Fruit fly (Drosophila melanogaster) whole organism, embryonic: Measurements from ENCODE around the gene CG42258.
A peak's percentile ranks its signal among the peaks of the same experiment; 100 is the strongest.

Source experiments
- C15 ChIP-seq: fragments of 200-800 bp; sonication (Bioruptor generic); IDR thresholded peaks from 3 replicates; pipeline ENCODE4 v1.3.6; 2022; ENCODE audit warnings: missing biosample characterization, missing genetic modification characterization
- CG12104 ChIP-seq: fragments of 200-800 bp; sonication (Bioruptor generic); optimal IDR thresholded peaks from 3 replicates; lab custom pipeline; 2016; ENCODE audit warnings: missing biosample characterization, missing genetic modification characterization
- CG1602 ChIP-seq: fragments of 200-800 bp; sonication (Bioruptor generic); optimal IDR thresholded peaks from 3 replicates; lab custom pipeline; 2016; ENCODE audit warnings: missing biosample characterization, missing genetic modification characterization
- CG1603 ChIP-seq: fragments of 200-800 bp; sonication (Bioruptor generic); optimal IDR thresholded peaks from 2 replicates; lab custom pipeline; 2019; ENCODE audit warnings: missing biosample characterization, mild to moderate bottlenecking, missing genetic modification characterization, moderate library complexity
- CG17361 ChIP-seq: fragments of 200-800 bp; sonication (Bioruptor generic); IDR thresholded peaks from 3 replicates; pipeline ENCODE4 v1.3.6; 2022; ENCODE audit warnings: missing biosample characterization, missing genetic modification characterization
- CG1792 ChIP-seq: fragments of 200-800 bp; sonication (Bioruptor generic); optimal IDR thresholded peaks from 2 replicates; lab custom pipeline; 2016; ENCODE audit warnings: missing biosample characterization, missing genetic modification characterization
- CG18011 ChIP-seq: fragments of 200-800 bp; sonication (Bioruptor generic); optimal IDR thresholded peaks from 2 replicates; lab custom pipeline; 2017; ENCODE audit warnings: missing biosample characterization, missing genetic modification characterization, mild to moderate bottlenecking, moderate library complexity, missing genotype
- CG18764 ChIP-seq: fragments of 200-800 bp; sonication (Bioruptor generic); optimal IDR thresholded peaks from 3 replicates; lab custom pipeline; 2016; ENCODE audit warnings: missing biosample characterization, missing genetic modification characterization
- CG30020 ChIP-seq: fragments of 200-800 bp; optimal IDR thresholded peaks from 2 replicates; lab custom pipeline; 2019; ENCODE audit warnings: missing biosample characterization, mild to moderate bottlenecking, missing genetic modification characterization, moderate library complexity
- CG31224 ChIP-seq: fragments of 200-800 bp; sonication (Bioruptor generic); IDR thresholded peaks from 2 replicates; pipeline ENCODE4 v1.3.6; 2022; ENCODE audit warnings: missing biosample characterization, missing genetic modification characterization
- CG31441 ChIP-seq: fragments of 200-800 bp; sonication (Bioruptor generic); IDR thresholded peaks from 2 replicates; pipeline ENCODE4 v1.3.6; 2022; ENCODE audit warnings: missing biosample characterization, missing genetic modification characterization
- CG3838 ChIP-seq: fragments of 200-800 bp; sonication (Bioruptor generic); optimal IDR thresholded peaks from 3 replicates; lab custom pipeline; 2016; ENCODE audit warnings: missing biosample characterization, missing genetic modification characterization
- CG3995 ChIP-seq: fragments of 200-800 bp; sonication (Bioruptor generic); optimal IDR thresholded peaks from 3 replicates; lab custom pipeline; 2016; ENCODE audit warnings: missing biosample characterization, missing genetic modification characterization
- CG4424 ChIP-seq: fragments of 200-800 bp; sonication (Bioruptor generic); optimal IDR thresholded peaks from 3 replicates; lab custom pipeline; 2016; ENCODE audit warnings: missing biosample characterization, missing genetic modification characterization
- CG4820 ChIP-seq: fragments of 200-800 bp; sonication (Bioruptor generic); optimal IDR thresholded peaks from 3 replicates; lab custom pipeline; 2016; ENCODE audit warnings: missing biosample characterization, missing genetic modification characterization
- CG5245 ChIP-seq: fragments of 200-800 bp; sonication (Bioruptor generic); optimal IDR thresholded peaks from 3 replicates; lab custom pipeline; 2016; ENCODE audit warnings: missing biosample characterization, missing genetic modification characterization
- CG5953 ChIP-seq: fragments of 200-800 bp; sonication (Bioruptor generic); IDR thresholded peaks from 2 replicates; pipeline ENCODE4 v1.3.6; 2022; ENCODE audit warnings: missing biosample characterization, missing genetic modification characterization
- CG7928 ChIP-seq: fragments of 200-800 bp; sonication (Bioruptor generic); optimal IDR thresholded peaks from 2 replicates; lab custom pipeline; 2017; ENCODE audit warnings: missing biosample characterization, mild to moderate bottlenecking, missing genetic modification characterization
- CG8478 ChIP-seq: fragments of >200 bp; optimal IDR thresholded peaks from 2 replicates; lab custom pipeline; 2018
- CHES-1-like ChIP-seq: fragments of 200-800 bp; sonication (Bioruptor generic); optimal IDR thresholded peaks from 2 replicates; lab custom pipeline; 2016; ENCODE audit warnings: missing biosample characterization, missing genetic modification characterization
- CrebB ChIP-seq: fragments of 200-800 bp; sonication (Bioruptor generic); optimal IDR thresholded peaks from 3 replicates; lab custom pipeline; 2018; ENCODE audit warnings: missing biosample characterization, mild to moderate bottlenecking, missing genetic modification characterization
- Doc2 ChIP-seq: fragments of 200-800 bp; sonication (Bioruptor generic); IDR thresholded peaks from 2 replicates; pipeline ENCODE4 v1.3.6; 2022; ENCODE audit warnings: missing biosample characterization, missing genetic modification characterization
- E2f1 ChIP-seq: fragments of 200-800 bp; sonication (Bioruptor generic); IDR thresholded peaks from 2 replicates; pipeline ENCODE4 v1.3.6; 2022; ENCODE audit warnings: missing biosample characterization, missing genetic modification characterization
- Eip74EF ChIP-seq, 2 experiments: fragments of 200-800 bp in 1 of 2; fragments of >200 bp in 1 of 2; sonication (Bioruptor generic) in 1 of 2; optimal IDR thresholded peaks; 2 replicates each; lab custom pipeline; 2017 to 2019; ENCODE audit warnings: missing biosample characterization in 2 of 2, missing genetic modification characterization in 2 of 2, mild to moderate bottlenecking in 1 of 2, moderate library complexity in 1 of 2
- Fer1 ChIP-seq: fragments of 200-800 bp; sonication (Bioruptor generic); optimal IDR thresholded peaks from 2 replicates; lab custom pipeline; 2017; ENCODE audit warnings: missing biosample characterization, mild to moderate bottlenecking, missing genetic modification characterization
- GATAe ChIP-seq: fragments of 200-800 bp; sonication (Bioruptor generic); conservative IDR thresholded peaks from 2 replicates; pipeline ENCODE4 v1.3.6; 2022; ENCODE audit warnings: missing biosample characterization, missing genetic modification characterization
- Hmr ChIP-seq: fragments of 200-800 bp; sonication (Bioruptor generic); optimal IDR thresholded peaks from 3 replicates; lab custom pipeline; 2017; ENCODE audit warnings: mild to moderate bottlenecking, missing biosample characterization, missing genetic modification reagents, missing genetic modification characterization
- Hr51 ChIP-seq, 2 experiments: fragments of 200-800 bp; sonication (Bioruptor generic); optimal IDR thresholded peaks; 2 replicates in 1 of 2; 3 replicates in 1 of 2; lab custom pipeline; 2016 to 2018; ENCODE audit warnings: missing biosample characterization in 2 of 2, missing genetic modification characterization in 2 of 2, mild to moderate bottlenecking in 1 of 2, moderate library complexity in 1 of 2
- Mad ChIP-seq: fragments of 200-800 bp; sonication (Bioruptor generic); optimal IDR thresholded peaks from 2 replicates; lab custom pipeline; 2016; ENCODE audit warnings: missing biosample characterization, missing genetic modification characterization
- Meics ChIP-seq: fragments of 200-800 bp; sonication (Bioruptor generic); optimal IDR thresholded peaks from 2 replicates; lab custom pipeline; 2017; ENCODE audit warnings: missing biosample characterization, mild to moderate bottlenecking, missing genetic modification characterization
- Usf ChIP-seq: fragments of 200-800 bp; sonication (Bioruptor generic); optimal IDR thresholded peaks from 2 replicates; lab custom pipeline; 2017; ENCODE audit warnings: missing genotype, missing biosample characterization, missing genetic modification characterization
- ap ChIP-seq: fragments of 200-800 bp; sonication (Bioruptor generic); IDR thresholded peaks from 2 replicates; pipeline ENCODE4 v1.3.6; 2022; ENCODE audit warnings: missing biosample characterization, missing genetic modification characterization
- ash1 ChIP-seq: fragments of 200-800 bp; sonication (Bioruptor generic); optimal IDR thresholded peaks from 2 replicates; lab custom pipeline; 2018; ENCODE audit warnings: missing biosample characterization, mild to moderate bottlenecking, missing genetic modification characterization
- bab2 ChIP-seq: fragments of 200-800 bp; sonication (Bioruptor generic); optimal IDR thresholded peaks from 2 replicates; lab custom pipeline; 2016; ENCODE audit warnings: missing biosample characterization, missing genetic modification characterization
- bsh ChIP-seq, 2 experiments: fragments of 200-800 bp; sonication (Bioruptor generic); optimal IDR thresholded peaks; 2 replicates each; lab custom pipeline; 2017 to 2018; ENCODE audit warnings: mild to moderate bottlenecking in 2 of 2, missing biosample characterization in 2 of 2, missing genetic modification characterization in 2 of 2, moderate library complexity in 1 of 2
- cas ChIP-seq: fragments of 200-800 bp; sonication (Bioruptor generic); IDR thresholded peaks from 2 replicates; pipeline ENCODE4 v1.3.6; 2022; ENCODE audit warnings: missing biosample characterization, missing genetic modification characterization
- chm ChIP-seq: fragments of 200-800 bp; sonication (Bioruptor generic); IDR thresholded peaks from 2 replicates; pipeline ENCODE4 v1.3.6; 2022; ENCODE audit warnings: missing biosample characterization, missing genetic modification characterization
- croc ChIP-seq: fragments of 200-800 bp; sonication (Bioruptor generic); conservative IDR thresholded peaks from 3 replicates; pipeline ENCODE4 v1.3.6; 2022; ENCODE audit warnings: missing biosample characterization, missing genetic modification characterization
- cwo ChIP-seq: fragments of 200-800 bp; sonication (Bioruptor generic); optimal IDR thresholded peaks from 3 replicates; lab custom pipeline; 2017; ENCODE audit warnings: missing biosample characterization, missing genetic modification characterization, mild to moderate bottlenecking, moderate library complexity, missing genetic modification reagents
- dati ChIP-seq: fragments of 200-800 bp; sonication (Bioruptor generic); IDR thresholded peaks from 2 replicates; pipeline ENCODE4 v1.3.6; 2022; ENCODE audit warnings: missing biosample characterization, missing genetic modification characterization
- disco-r ChIP-seq: fragments of 200-800 bp; sonication (Bioruptor generic); optimal IDR thresholded peaks from 2 replicates; lab custom pipeline; 2016; ENCODE audit warnings: missing biosample characterization, missing genetic modification characterization
- gcm2 ChIP-seq: fragments of 200-800 bp; sonication (Bioruptor generic); optimal IDR thresholded peaks from 2 replicates; lab custom pipeline; 2016; ENCODE audit warnings: missing biosample characterization, missing genetic modification characterization
- lbe ChIP-seq: fragments of 200-800 bp; sonication (Bioruptor generic); optimal IDR thresholded peaks from 2 replicates; lab custom pipeline; 2016; ENCODE audit warnings: missing biosample characterization, mild to moderate bottlenecking, missing genetic modification characterization
- maf-S ChIP-seq: fragments of 200-800 bp; sonication (Bioruptor generic); optimal IDR thresholded peaks from 2 replicates; lab custom pipeline; 2016; ENCODE audit warnings: missing biosample characterization, missing genetic modification characterization
- nom ChIP-seq: fragments of 200-800 bp; sonication (Bioruptor generic); optimal IDR thresholded peaks from 2 replicates; lab custom pipeline; 2017; ENCODE audit warnings: missing biosample characterization, missing genetic modification characterization, mild to moderate bottlenecking, moderate library complexity, missing genetic modification reagents
- pum ChIP-seq: fragments of 200-800 bp; sonication (Bioruptor generic); optimal IDR thresholded peaks from 2 replicates; lab custom pipeline; 2016; ENCODE audit warnings: missing biosample characterization, missing genetic modification characterization
- schlank ChIP-seq: fragments of 200-800 bp; sonication (Bioruptor generic); optimal IDR thresholded peaks from 2 replicates; lab custom pipeline; 2018; ENCODE audit warnings: missing biosample characterization, mild to moderate bottlenecking, missing genetic modification characterization
- seq ChIP-seq: fragments of 200-800 bp; sonication (Bioruptor generic); IDR thresholded peaks from 2 replicates; pipeline ENCODE4 v1.3.6; 2022; ENCODE audit warnings: missing biosample characterization, missing genetic modification characterization
- tgo ChIP-seq: fragments of 200-800 bp; sonication (Bioruptor generic); IDR thresholded peaks from 3 replicates; pipeline ENCODE4 v1.3.6; 2022; ENCODE audit warnings: missing biosample characterization, missing genetic modification characterization
- tx ChIP-seq: fragments of 200-800 bp; sonication (Bioruptor generic); optimal IDR thresholded peaks from 2 replicates; lab custom pipeline; 2016; ENCODE audit warnings: missing biosample characterization, missing genetic modification characterization
- unpg ChIP-seq: fragments of 200-800 bp; sonication (Bioruptor generic); optimal IDR thresholded peaks from 3 replicates; lab custom pipeline; 2018; ENCODE audit warnings: missing biosample characterization, mild to moderate bottlenecking, missing genetic modification characterization, moderate library complexity
- usp ChIP-seq: fragments of >200 bp; optimal IDR thresholded peaks from 2 replicates; lab custom pipeline; 2017; ENCODE audit warnings: missing biosample characterization, missing genetic modification characterization

The CG42258 gene

dm6 chrX:12469778-12470177, 6.5 kb downstream of the CG42258 start (continued):
- TF ChIP-seq CG18011 = no peak
- peak; percentile 46; the same call in 1 of the 3 replicates for TF ChIP-seq tgo (GFP tag; lab: Robert Waterston, UW)
- TF ChIP-seq CG8478 (lab: Kevin White, UChicago) = no peak
- TF ChIP-seq nom = no peak
- TF ChIP-seq Hr51 (GFP tag; optimal IDR thresholded peaks at IDR 0.05; lab: Kevin White, UChicago) = peak; percentile 40 to 73
- TF ChIP-seq bsh (GFP tag; optimal IDR thresholded peaks at IDR 0.05; lab: Kevin White, UChicago) = peak in 1 of 2 experiments; percentile 60
- TF ChIP-seq bab2 (GFP tag; lab: Kevin White, UChicago) = peak; percentile 38
- peak; percentile 51 for TF ChIP-seq unpg (GFP tag; lab: Kevin White, UChicago)
- 0 out of 2 replicates have a peak, but pooled peaks have one; percentile 8 for TF ChIP-seq CG31224 (GFP tag; lab: Robert Waterston, UW)
- TF ChIP-seq Usf (GFP tag; lab: Kevin White, UChicago) = peak; percentile 15
- TF ChIP-seq Meics (GFP tag; lab: Kevin White, UChicago) = peak; percentile 80
- peak; percentile 41 for TF ChIP-seq pum
- peak; percentile 51 for TF ChIP-seq CG4424 (GFP tag; lab: Kevin White, UChicago)
- peak; percentile 56 for TF ChIP-seq seq (GFP tag; lab: Robert Waterston, UW)
- peak; percentile 15 for TF ChIP-seq CG5245 (GFP tag; lab: Kevin White, UChicago)
- no peak for TF ChIP-seq Eip74EF (GFP tag; optimal IDR thresholded peaks at IDR 0.05; lab: Kevin White, UChicago)
- TF ChIP-seq CG4820 (GFP tag; lab: Kevin White, UChicago) = peak; percentile 51
- TF ChIP-seq disco-r = no peak
- TF ChIP-seq E2f1 (GFP tag; lab: Robert Waterston, UW) = 0 out of 2 replicates have a peak, but pooled peaks have one; percentile 8
- no peak for TF ChIP-seq croc (GFP tag; lab: Robert Waterston, UW)
- peak; percentile 42 for TF ChIP-seq CG1602 (GFP tag; lab: Kevin White, UChicago)
- TF ChIP-seq chm (GFP tag; lab: Robert Waterston, UW) = no peak
- no peak for TF ChIP-seq cas (GFP tag; lab: Robert Waterston, UW)
- peak; percentile 31 for TF ChIP-seq Mad (GFP tag; lab: Kevin White, UChicago)
- 0 out of 2 replicates have a peak, but pooled peaks have one; percentile 16 for TF ChIP-seq GATAe (GFP tag; lab: Robert Waterston, UW)
- peak; percentile 51 for TF ChIP-seq cwo (GFP tag; lab: Kevin White, UChicago)
- no peak for TF ChIP-seq Doc2 (GFP tag; lab: Robert Waterston, UW)
- TF ChIP-seq Fer1 (GFP tag; lab: Kevin White, UChicago) = peak; percentile 47
- TF ChIP-seq C15 (GFP tag; lab: Robert Waterston, UW) = 0 out of 3 replicates have a peak, but pooled peaks have one; percentile 8
- no peak for TF ChIP-seq usp (GFP tag; lab: Kevin White, UChicago)
- peak; percentile 31 for TF ChIP-seq CG3995 (GFP tag; lab: Kevin White, UChicago)
- no peak for TF ChIP-seq CG3838 (GFP tag; lab: Kevin White, UChicago)
- TF ChIP-seq schlank (tag; lab: Kevin White, UChicago) = peak; percentile 4
- peak; percentile 64 for TF ChIP-seq CG31441 (GFP tag; lab: Robert Waterston, UW)
- peak; percentile 78 for TF ChIP-seq Hmr (GFP tag; lab: Kevin White, UChicago)
- TF ChIP-seq CG7928 = peak; percentile 22
- TF ChIP-seq CG17361 (GFP tag; lab: Robert Waterston, UW) = peak; percentile 73
- no peak for TF ChIP-seq CG30020 (tag; lab: Kevin White, UChicago)
- TF ChIP-seq CG1792 (GFP tag; lab: Kevin White, UChicago) = no peak
- no peak for TF ChIP-seq gcm2
- no peak for TF ChIP-seq ash1 (GFP tag; lab: Kevin White, UChicago)
- TF ChIP-seq lbe = no peak
- TF ChIP-seq dati (GFP tag; lab: Robert Waterston, UW) = no peak
- peak; percentile 25 for TF ChIP-seq CG12104
- peak; percentile 13 for TF ChIP-seq CrebB (tag; lab: Kevin White, UChicago)
- no peak for TF ChIP-seq CG1603 (tag; lab: Kevin White, UChicago)
- TF ChIP-seq tx = peak; percentile 39
- no peak for TF ChIP-seq maf-S (GFP tag; lab: Kevin White, UChicago)
- TF ChIP-seq CHES-1-like (GFP tag; lab: Kevin White, UChicago) = peak; percentile 7
- peak; percentile 15 for TF ChIP-seq CG18764 (GFP tag; lab: Kevin White, UChicago)
- TF ChIP-seq CG5953 (GFP tag; lab: Robert Waterston, UW) = no peak
- peak; percentile 37; the same call in 1 of the 2 replicates for TF ChIP-seq ap (GFP tag; lab: Robert Waterston, UW)
